Worm (Caenorhabditis elegans): ENCODE results near the gene srb-1.

DNA sequence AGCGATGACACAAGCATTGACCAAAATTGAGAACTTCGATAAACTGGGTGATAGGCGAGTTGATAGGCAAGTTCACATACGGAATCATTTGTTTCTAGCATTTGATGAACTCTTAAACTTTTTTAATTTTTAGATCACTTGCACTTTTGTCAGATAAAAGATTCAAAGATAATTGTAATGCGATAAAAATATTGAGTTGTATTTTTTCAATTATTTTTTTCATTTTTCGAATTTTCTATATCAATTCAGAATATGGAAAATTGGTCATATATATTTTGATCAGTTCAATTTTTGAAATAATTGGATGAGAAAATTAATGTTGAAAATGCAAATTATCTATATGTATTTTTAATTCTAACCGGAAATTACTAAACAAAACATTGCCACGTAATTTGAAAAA lies 4.1 kb downstream of the srb-1 start, which contains the start of gene srb-3:
- no peak for TF ChIP-seq sox-4 (tag; optimal IDR thresholded peaks at IDR 0.05)
- no peak for TF ChIP-seq K02D7.2 (tag; optimal IDR thresholded peaks at IDR 0.05)
- TF ChIP-seq hlh-8 (tag; optimal IDR thresholded peaks at IDR 0.05), result no peak
- no peak for TF ChIP-seq ama-1 (optimal IDR thresholded peaks at IDR 0.05)
- no peak for TF ChIP-seq fkh-6 (tag; optimal IDR thresholded peaks at IDR 0.05)
